Fruit fly (Drosophila melanogaster): Measurements from ENCODE around the gene CG18628.
A peak's percentile ranks its signal among the peaks of the same experiment; 100 is the strongest.

Gene CG18628

DNA sequence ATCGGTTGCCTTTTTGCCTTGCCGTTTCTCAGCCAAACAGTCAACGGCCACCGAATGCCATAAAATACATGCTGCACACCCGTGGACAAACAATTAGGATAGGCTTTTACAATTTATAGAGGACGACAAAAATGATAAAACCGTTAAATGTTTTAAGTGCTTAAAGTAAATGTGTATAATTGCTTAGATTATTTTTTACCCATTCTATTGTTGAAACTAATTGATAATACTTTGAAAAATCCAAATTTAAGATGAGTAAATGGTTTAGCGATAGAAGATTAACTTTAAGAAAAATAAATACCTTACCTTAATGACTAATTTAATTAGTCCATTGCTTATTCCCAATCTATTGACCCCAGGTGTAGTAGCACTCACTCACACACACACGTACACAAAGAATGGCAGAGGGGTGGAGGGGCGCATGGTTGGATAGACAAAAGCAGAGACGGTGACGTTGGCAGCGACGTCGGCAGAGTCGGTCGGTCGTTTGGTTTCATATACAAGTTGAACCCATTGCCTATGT lies 39.1 kb downstream of the CG18628 start (continued):
- TF ChIP-seq tll (GFP tag; optimal IDR thresholded peaks at IDR 0.05) (peak in 1 of 2 experiments; percentile 79), ara (GFP tag; IDR thresholded peaks at IDR 0.05) (peak; percentile 92), CG1233 (GFP tag; optimal IDR thresholded peaks at IDR 0.05) (peak; percentile 95), lmd (GFP tag; IDR thresholded peaks at IDR 0.05) (peak; percentile 96), CG18619 (GFP tag; optimal IDR thresholded peaks at IDR 0.05) (peak; percentile 94), dati (GFP tag; IDR thresholded peaks at IDR 0.05) (peak; percentile 76; the same call in 1 of the 2 replicates), dimm (GFP tag; IDR thresholded peaks at IDR 0.05) (no peak; the same call in 1 of the 2 replicates), Sry-β (GFP tag; optimal IDR thresholded peaks at IDR 0.05) (peak; percentile 61), grau (tag; optimal IDR thresholded peaks at IDR 0.05) (peak; percentile 95), CkIIα-i1 (GFP tag; IDR thresholded peaks at IDR 0.05) (0 out of 2 replicates have a peak, but pooled peaks have one; percentile 43), HHEX (GFP tag; optimal IDR thresholded peaks at IDR 0.05) (peak; percentile 96), CG5953 (GFP tag; IDR thresholded peaks at IDR 0.05) (peak; percentile 87), Atf3 (GFP tag; optimal IDR thresholded peaks at IDR 0.05) (peak; percentile 79), CG7786 (GFP tag; optimal IDR thresholded peaks at IDR 0.05) (peak; percentile 87), crol (GFP tag; IDR thresholded peaks at IDR 0.05) (peak; percentile 97), CG9215 (GFP tag; IDR thresholded peaks at IDR 0.05) (peak; percentile 91), ATbp (GFP tag; optimal IDR thresholded peaks at IDR 0.05) (peak; percentile 95), CG10274 (GFP tag; optimal IDR thresholded peaks at IDR 0.05) (peak; percentile 84), shn (GFP tag; optimal IDR thresholded peaks at IDR 0.05) (peak; percentile 79), BEAF-32 (GFP tag; optimal IDR thresholded peaks at IDR 0.05) (peak; percentile 6), D (optimal IDR thresholded peaks at IDR 0.05) (no peak), D (GFP tag; optimal IDR thresholded peaks at IDR 0.05) (peak; percentile 96), ken (GFP tag; IDR thresholded peaks at IDR 0.05) (peak; percentile 87), sc (optimal IDR thresholded peaks at IDR 0.05) (no peak), sc (GFP tag; optimal IDR thresholded peaks at IDR 0.05) (peak; percentile 86), chn (GFP tag; optimal IDR thresholded peaks at IDR 0.05) (peak; percentile 87), MTF-1 (GFP tag; optimal IDR thresholded peaks at IDR 0.05; ENCODE audit: borderline replicate concordance) (peak; percentile 70), CG1024 (GFP tag; IDR thresholded peaks at IDR 0.05) (peak; percentile 69; the same call in 1 of the 2 replicates), pfk (GFP tag; optimal IDR thresholded peaks at IDR 0.05) (peak; percentile 20), maf-S (GFP tag; optimal IDR thresholded peaks at IDR 0.05) (peak; percentile 88), CG32772 (GFP tag; IDR thresholded peaks at IDR 0.05) (peak; percentile 92), CG30431 (GFP tag; optimal IDR thresholded peaks at IDR 0.05) (peak; percentile 87), Hr3 (GFP tag; optimal IDR thresholded peaks at IDR 0.05) (peak; percentile 93), CG4730 (GFP tag; IDR thresholded peaks at IDR 0.05) (peak; percentile 90), CG12744 (GFP tag; optimal IDR thresholded peaks at IDR 0.05) (peak; percentile 78), Max (GFP tag; optimal IDR thresholded peaks at IDR 0.05) (peak; percentile 90), trem (tag; optimal IDR thresholded peaks at IDR 0.05) (peak; percentile 84), btn (GFP tag; optimal IDR thresholded peaks at IDR 0.05) (peak; percentile 66), bigmax (GFP tag; optimal IDR thresholded peaks at IDR 0.05) (peak; percentile 57), BtbVII (GFP tag; optimal IDR thresholded peaks at IDR 0.05) (peak; percentile 95), sim (GFP tag; IDR thresholded peaks at IDR 0.05) (peak; percentile 81), slbo (GFP tag; IDR thresholded peaks at IDR 0.05) (peak; percentile 93), h (optimal IDR thresholded peaks at IDR 0.05) (no peak), Dref (GFP tag; IDR thresholded peaks at IDR 0.05) (no peak), CG30403 (GFP tag; optimal IDR thresholded peaks at IDR 0.05) (peak; percentile 98), Rx (GFP tag; IDR thresholded peaks at IDR 0.05) (peak; percentile 48; the same call in 1 of the 2 replicates), sd (tag; optimal IDR thresholded peaks at IDR 0.05) (peak; percentile 91), ranshi (GFP tag; IDR thresholded peaks at IDR 0.05) (peak; percentile 92), onecut (GFP tag; IDR thresholded peaks at IDR 0.05) (peak; percentile 91), Gug (GFP tag; IDR thresholded peaks at IDR 0.05) (peak; percentile 80; the same call in 3 of the 4 replicates), Lhr (GFP tag; optimal IDR thresholded peaks at IDR 0.05) (peak; percentile 80), klu (GFP tag; IDR thresholded peaks at IDR 0.05) (peak; percentile 93)
